Fruit fly (Drosophila melanogaster): ENCODE data around the gene CG15771.
A peak's percentile ranks its signal among the peaks of the same experiment; 100 is the strongest.

The CG15771 gene

DNA sequence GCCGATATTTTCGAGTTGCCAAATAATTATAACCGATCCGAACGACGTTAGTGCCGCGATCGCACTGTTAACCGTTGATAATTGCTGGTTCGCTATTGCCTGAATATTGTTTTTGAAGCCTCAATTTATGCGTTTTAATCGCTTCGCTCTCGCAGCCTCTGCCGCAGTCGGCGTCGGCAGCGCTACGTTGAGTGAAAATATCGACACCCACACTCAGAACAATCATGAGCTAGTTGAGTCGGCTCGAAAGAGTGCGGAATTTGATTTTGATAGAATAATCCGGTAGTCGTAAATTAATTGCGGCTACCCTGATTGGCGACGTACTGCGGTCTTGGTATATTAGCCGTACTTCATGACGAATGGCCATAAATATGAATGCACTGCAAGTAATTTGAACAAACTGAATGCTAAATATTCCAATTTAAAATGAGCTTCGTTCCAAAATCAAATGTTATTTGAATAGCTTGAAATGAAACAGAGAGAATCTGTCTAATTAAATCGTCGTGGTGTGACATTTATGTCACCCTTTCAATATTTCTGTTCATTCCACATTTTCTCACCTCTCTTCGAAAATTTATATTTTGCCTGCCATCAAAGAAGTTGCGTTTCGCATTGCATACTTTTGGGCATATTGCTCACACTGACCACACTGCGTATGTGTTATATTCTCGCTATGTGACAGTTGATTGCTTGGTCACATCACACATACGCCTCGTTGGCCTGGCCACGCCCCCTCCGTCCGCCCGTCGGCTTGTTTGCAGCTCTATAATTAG, 39.7 kb upstream of the CG15771 start (continued):
- TF ChIP-seq CG7839 (tag; optimal IDR thresholded peaks at IDR 0.05) (peak; percentile 19), row (GFP tag; IDR thresholded peaks at IDR 0.05) (peak; percentile 47), Xrp1 (GFP tag; IDR thresholded peaks at IDR 0.05) (peak; percentile 19; the same call in 1 of the 2 replicates), trh (GFP tag; optimal IDR thresholded peaks at IDR 0.05) (no peak)

- TF ChIP-seq Med (GFP tag) (peak; percentile 71), CG17385 (GFP tag; optimal IDR thresholded peaks at IDR 0.05) (no peak), CG9932 (GFP tag; IDR thresholded peaks at IDR 0.05) (0 out of 2 replicates have a peak, but pooled peaks have one; percentile 20), Hr51 (GFP tag; optimal IDR thresholded peaks at IDR 0.05) (peak in 1 of 2 experiments; percentile 17), lov (optimal IDR thresholded peaks at IDR 0.05) (no peak), lov (GFP tag; IDR thresholded peaks at IDR 0.05) (no peak), CG2120 (GFP tag; optimal IDR thresholded peaks at IDR 0.05) (peak; percentile 58), da (GFP tag; optimal IDR thresholded peaks at IDR 0.05) (no peak), dysf (GFP tag; IDR thresholded peaks at IDR 0.05) (peak; percentile 46; the same call in 2 of the 3 replicates), CG6272 (GFP tag; IDR thresholded peaks at IDR 0.05) (no peak), Aef1 (GFP tag; IDR thresholded peaks at IDR 0.05) (peak; percentile 34; the same call in 1 of the 3 replicates), CG32772 (GFP tag; IDR thresholded peaks at IDR 0.05) (0 out of 2 replicates have a peak, but pooled peaks have one; percentile 15), CG3726 (GFP tag; IDR thresholded peaks at IDR 0.05) (no peak), grn (GFP tag; optimal IDR thresholded peaks at IDR 0.05) (peak; percentile 89), phol (tag; optimal IDR thresholded peaks at IDR 0.05) (no peak), Hmr (GFP tag; optimal IDR thresholded peaks at IDR 0.05) (peak; percentile 29), amos (GFP tag; IDR thresholded peaks at IDR 0.05; ENCODE audit: partially characterized antibody) (no peak), CG30403 (GFP tag; optimal IDR thresholded peaks at IDR 0.05) (no peak), danr (GFP tag; IDR thresholded peaks at IDR 0.05) (0 out of 2 replicates have a peak, but pooled peaks have one; percentile 7), CG10543 (GFP tag; optimal IDR thresholded peaks at IDR 0.05) (no peak), prd (optimal IDR thresholded peaks at IDR 0.05) (no peak), prd (GFP tag; IDR thresholded peaks at IDR 0.05) (peak; percentile 28; the same call in 1 of the 3 replicates), corto (GFP tag; optimal IDR thresholded peaks at IDR 0.05) (no peak), CG17359 (tag; optimal IDR thresholded peaks at IDR 0.05) (peak; percentile 24), CG15269 (tag; optimal IDR thresholded peaks at IDR 0.05) (peak; percentile 9), knrl (GFP tag; IDR thresholded peaks at IDR 0.05; ENCODE audit: partially characterized antibody) (0 out of 3 replicates have a peak, but pooled peaks have one; percentile 14), CG14441 (GFP tag; IDR thresholded peaks at IDR 0.05) (0 out of 2 replicates have a peak, but pooled peaks have one; percentile 14), ranshi (GFP tag; IDR thresholded peaks at IDR 0.05) (0 out of 2 replicates have a peak, but pooled peaks have one; percentile 24), sisA (GFP tag; IDR thresholded peaks at IDR 0.05) (0 out of 2 replicates have a peak, but pooled peaks have one; percentile 15), Rfx (GFP tag; IDR thresholded peaks at IDR 0.05) (peak; percentile 64), CG3065 (GFP tag; optimal IDR thresholded peaks at IDR 0.05) (no peak), dmrt99B (tag; optimal IDR thresholded peaks at IDR 0.05) (peak; percentile 34), row (GFP tag; IDR thresholded peaks at IDR 0.05) (peak; percentile 51; the same call in 2 of the 3 replicates), CG4617 (GFP tag; optimal IDR thresholded peaks at IDR 0.05; ENCODE audit: borderline replicate concordance) (no peak), Meics (GFP tag; optimal IDR thresholded peaks at IDR 0.05) (peak; percentile 28), crol (GFP tag; IDR thresholded peaks at IDR 0.05) (peak; percentile 47; the same call in 1 of the 2 replicates), CG32532 (GFP tag; IDR thresholded peaks at IDR 0.05) (peak; percentile 51), Atf6 (GFP tag; IDR thresholded peaks at IDR 0.05) (0 out of 2 replicates have a peak, but pooled peaks have one; percentile 13), slbo (GFP tag; IDR thresholded peaks at IDR 0.05) (peak; percentile 40; the same call in 1 of the 2 replicates), CG17912 (GFP tag; optimal IDR thresholded peaks at IDR 0.05) (no peak), Vsx1 (GFP tag; optimal IDR thresholded peaks at IDR 0.05) (peak; percentile 75), CG12299 (tag; optimal IDR thresholded peaks at IDR 0.05) (no peak)
These were observed 37.5 kb upstream of the CG15771 start, which contains the start of gene CG33080 for dm6 chrX:5717741-5718475. Gene CG33080 (minus strand): TSS chrX:5717778.

Measured in whole organism, embryonic.